Worm (Caenorhabditis elegans): ENCODE measurements around the gene R144.10.

ce11 chrIII:5030629-5031028 is 28.5 kb upstream of the R144.10 start, which contains the start of gene klp-6:
- TF ChIP-seq nhr-76 (tag; optimal IDR thresholded peaks at IDR 0.05) (no peak), lsy-2 (tag; optimal IDR thresholded peaks at IDR 0.05) (no peak), unc-62 (GFP tag; optimal IDR thresholded peaks at IDR 0.05) (no peak), ham-2 (GFP tag; optimal IDR thresholded peaks at IDR 0.05) (no peak), blmp-1 (tag; optimal IDR thresholded peaks at IDR 0.05) (no peak), unc-39 (tag; optimal IDR thresholded peaks at IDR 0.05) (no peak), lin-13 (tag; optimal IDR thresholded peaks at IDR 0.05) (no peak), sptf-1 (tag; optimal IDR thresholded peaks at IDR 0.05) (no peak), ztf-11 (tag; optimal IDR thresholded peaks at IDR 0.05) (no peak), elt-3 (tag; optimal IDR thresholded peaks at IDR 0.05) (no peak), nhr-28 (tag; optimal IDR thresholded peaks at IDR 0.05) (no peak)
